Worm (Caenorhabditis elegans): ENCODE measurements around the gene tftc-1.

ce11 chrIV:2348862-2349321 is at the start of gene tftc-1, which contains the start of gene ppgn-1:
- TF ChIP-seq ztf-23 (GFP tag; IDR thresholded peaks at IDR 0.05) (no peak), ztf-29 (GFP tag; IDR thresholded peaks at IDR 0.05) (no peak), med-1 (GFP tag; optimal IDR thresholded peaks at IDR 0.05; ENCODE audit: insufficient read depth) (no peak), ref-1 (GFP tag; conservative IDR thresholded peaks at IDR 0.05) (no peak), flt-1 (GFP tag; IDR thresholded peaks at IDR 0.05) (no peak), T22C8.4 (GFP tag; IDR thresholded peaks at IDR 0.05) (no peak), cog-1 (tag; optimal IDR thresholded peaks at IDR 0.05) (no peak)

Measured in whole organism, midembryonic.